Worm (Caenorhabditis elegans): Measurements from ENCODE around the gene pos-1.

The pos-1 gene

ce11 chrV:8415113-8415530 is 1.2 kb downstream of the pos-1 start (continued):
- no peak for TF ChIP-seq let-607 (tag; optimal IDR thresholded peaks at IDR 0.05)
- no peak for TF ChIP-seq snpc-4 (GFP tag; optimal IDR thresholded peaks at IDR 0.05)
- peak in 2 of 4 experiments; percentile 44 to 52 for TF ChIP-seq snpc-4 (tag; optimal IDR thresholded peaks at IDR 0.05)
- TF ChIP-seq hmg-20 (GFP tag; IDR thresholded peaks at IDR 0.05): 0 out of 2 replicates have a peak, but pooled peaks have one; percentile 9
- TF ChIP-seq B0035.1 (tag; optimal IDR thresholded peaks at IDR 0.05): peak; percentile 47
- no peak for TF ChIP-seq madf-8 (GFP tag; conservative IDR thresholded peaks at IDR 0.05)
- no peak; the same call in 1 of the 2 replicates for TF ChIP-seq C17E4.6 (GFP tag; IDR thresholded peaks at IDR 0.05)
- TF ChIP-seq Y56A3A.18 (GFP tag; IDR thresholded peaks at IDR 0.05): 0 out of 2 replicates have a peak, but pooled peaks have one; percentile 62
- peak in 1 of 2 experiments; percentile 2 for TF ChIP-seq rec-8 (tag; optimal IDR thresholded peaks at IDR 0.05)
- peak; percentile 72 for TF ChIP-seq lin-54 (GFP tag; optimal IDR thresholded peaks at IDR 0.05)
- no peak; the same call in 1 of the 2 replicates for TF ChIP-seq egl-44 (GFP tag; IDR thresholded peaks at IDR 0.05)
- TF ChIP-seq F33H1.4 (GFP tag; IDR thresholded peaks at IDR 0.05): peak; percentile 69
- no peak for TF ChIP-seq ets-4 (GFP tag; optimal IDR thresholded peaks at IDR 0.05)
- no peak for TF ChIP-seq F37B4.10 (GFP tag; IDR thresholded peaks at IDR 0.05)
- no peak for TF ChIP-seq ccch-3 (GFP tag; optimal IDR thresholded peaks at IDR 0.05)
- no peak for TF ChIP-seq gei-17 (GFP tag; optimal IDR thresholded peaks at IDR 0.05)
- TF ChIP-seq ceh-40 (GFP tag; IDR thresholded peaks at IDR 0.05): no peak
- peak; percentile 95 for TF ChIP-seq B0336.3 (GFP tag; IDR thresholded peaks at IDR 0.05)
- 0 out of 2 replicates have a peak, but pooled peaks have one; percentile 32 for TF ChIP-seq dox-1 (GFP tag; IDR thresholded peaks at IDR 0.05)
- peak; percentile 38 for TF ChIP-seq pbrm-1 (GFP tag; IDR thresholded peaks at IDR 0.05)
- TF ChIP-seq sea-2 (GFP tag; IDR thresholded peaks at IDR 0.05): no peak
- peak; percentile 87 for TF ChIP-seq Y95B8A.8 (GFP tag; IDR thresholded peaks at IDR 0.05)

- TF ChIP-seq ztf-18 (tag; optimal IDR thresholded peaks at IDR 0.05) (no peak), C17E4.6 (GFP tag; IDR thresholded peaks at IDR 0.05) (no peak), zim-3 (tag; optimal IDR thresholded peaks at IDR 0.05) (no peak), madf-8 (GFP tag; conservative IDR thresholded peaks at IDR 0.05) (no peak), Y53G8AR.9 (GFP tag; conservative IDR thresholded peaks at IDR 0.05) (no peak), nhr-27 (tag; optimal IDR thresholded peaks at IDR 0.05) (no peak), hlh-26 (GFP tag; conservative IDR thresholded peaks at IDR 0.05) (no peak), snpc-4 (GFP tag; optimal IDR thresholded peaks at IDR 0.05) (no peak), snpc-4 (tag; optimal IDR thresholded peaks at IDR 0.05) (no peak), dpff-1 (tag; optimal IDR thresholded peaks at IDR 0.05) (no peak), attf-3 (GFP tag; conservative IDR thresholded peaks at IDR 0.05) (no peak), lin-35 (GFP tag; optimal IDR thresholded peaks at IDR 0.05) (no peak)
Observed at ce11 chrV:8417271-8417670, 3.4 kb downstream of the pos-1 start.

ce11 chrV:8424840-8425814 is 11.2 kb downstream of the pos-1 start:
- no peak for TF ChIP-seq C17E4.6 (GFP tag; IDR thresholded peaks at IDR 0.05)
- TF ChIP-seq madf-6 (GFP tag; IDR thresholded peaks at IDR 0.05): peak; percentile 84
- no peak for TF ChIP-seq Y67H2A.10 (GFP tag; conservative IDR thresholded peaks at IDR 0.05)
- peak; percentile 96 for TF ChIP-seq lsl-1 (GFP tag; optimal IDR thresholded peaks at IDR 0.05)
- TF ChIP-seq ztf-22 (GFP tag; optimal IDR thresholded peaks at IDR 0.05): peak; percentile 32
- peak; percentile 30; the same call in 1 of the 2 replicates for TF ChIP-seq cebp-1 (GFP tag; IDR thresholded peaks at IDR 0.05)
- TF ChIP-seq cebp-1 (tag; optimal IDR thresholded peaks at IDR 0.05): peak; percentile 62
- TF ChIP-seq F33H1.4 (GFP tag; IDR thresholded peaks at IDR 0.05): peak; percentile 86
- peak; percentile 64 for TF ChIP-seq madf-8 (GFP tag; conservative IDR thresholded peaks at IDR 0.05)
- peak; percentile 94 for TF ChIP-seq nhr-80 (tag; optimal IDR thresholded peaks at IDR 0.05)
- peak; percentile 9 for TF ChIP-seq nhr-90 (tag; optimal IDR thresholded peaks at IDR 0.05)
- TF ChIP-seq F57C9.4 (tag; optimal IDR thresholded peaks at IDR 0.05): no peak
- peak; percentile 52 for TF ChIP-seq lin-54 (GFP tag; optimal IDR thresholded peaks at IDR 0.05)
- TF ChIP-seq unc-62 (GFP tag; optimal IDR thresholded peaks at IDR 0.05): peak; percentile 65
- TF ChIP-seq snpc-4 (GFP tag; optimal IDR thresholded peaks at IDR 0.05): no peak
- TF ChIP-seq snpc-4 (tag; optimal IDR thresholded peaks at IDR 0.05): peak in 3 of 4 experiments; percentile 42 to 69 (median 65)
- TF ChIP-seq xnd-1 (tag; optimal IDR thresholded peaks at IDR 0.05): peak; percentile 79
- TF ChIP-seq athp-1 (tag; optimal IDR thresholded peaks at IDR 0.05): no peak
- TF ChIP-seq pha-4 (tag; optimal IDR thresholded peaks at IDR 0.05): peak; percentile 55

Data from whole organism, young adult.